Worm (Caenorhabditis elegans) whole organism, L4 larva: ENCODE results near the gene cwp-5.

ENCODE experiments used
- D1046.2 ChIP-seq: fragments of 200-800 bp; sonication (Bioruptor generic); IDR thresholded peaks from 2 replicates; pipeline ENCODE4 v1.3.6; 2022; ENCODE audit warnings: missing genetic modification characterization, missing compliant biosample characterization
- F10B5.3 ChIP-seq: sonication (generic microtip); optimal IDR thresholded peaks from 2 replicates; lab custom pipeline; 2016; ENCODE audit warnings: mild to moderate bottlenecking, missing genetic modification characterization, missing compliant biosample characterization
- F37D6.2 ChIP-seq: sonication (generic microtip); optimal IDR thresholded peaks from 2 replicates; lab custom pipeline; 2016; ENCODE audit warnings: mild to moderate bottlenecking, missing genetic modification characterization, missing compliant biosample characterization
- F44E2.7 ChIP-seq: fragments of 200-800 bp; sonication (Bioruptor generic); IDR thresholded peaks from 2 replicates; pipeline ENCODE4 v2.1.2; 2022; ENCODE audit warnings: missing genetic modification characterization, missing compliant biosample characterization
- T26A8.4 ChIP-seq: fragments of 200-800 bp; sonication (Bioruptor generic); IDR thresholded peaks from 2 replicates; pipeline ENCODE4 v1.3.6; 2022; ENCODE audit warnings: missing genetic modification characterization, missing compliant biosample characterization
- Y105C5A.15 ChIP-seq: fragments of 200-800 bp; sonication (Bioruptor generic); IDR thresholded peaks from 2 replicates; pipeline ENCODE4 v1.3.6; 2022; ENCODE audit warnings: missing genetic modification characterization, missing compliant biosample characterization
- Y48G9A.11 ChIP-seq: fragments of 200-800 bp; sonication (Bioruptor generic); IDR thresholded peaks from 2 replicates; pipeline ENCODE4 v1.3.6; 2022; ENCODE audit warnings: missing genetic modification reagents, missing genetic modification characterization, missing compliant biosample characterization
- ZK337.2 ChIP-seq: fragments of 200-800 bp; sonication (Bioruptor generic); IDR thresholded peaks from 2 replicates; pipeline ENCODE4 v1.3.6; 2022; ENCODE audit warnings: missing genetic modification reagents, missing genetic modification characterization, missing compliant biosample characterization
- ZK546.5 ChIP-seq, 2 experiments: sonication (generic microtip); optimal IDR thresholded peaks; 2 replicates each; lab custom pipeline; 2017; ENCODE audit warnings: missing biosample characterization in 2 of 2, missing genetic modification characterization in 2 of 2
- aha-1 ChIP-seq: fragments of 150-350 bp; peaks from one replicate; lab custom pipeline; 2014; ENCODE audit warnings: missing biosample characterization, missing genetic modification characterization
- aly-2 ChIP-seq: sonication (generic microtip); optimal IDR thresholded peaks from 2 replicates; lab custom pipeline; 2018; ENCODE audit warnings: missing biosample characterization, missing genetic modification characterization
- ama-1 ChIP-seq: fragments of 150-350 bp; optimal IDR thresholded peaks from 2 replicates; lab custom pipeline; 2014; ENCODE audit warnings: inconsistent platforms, mixed read lengths
- attf-4 ChIP-seq: sonication (generic microtip); optimal IDR thresholded peaks from 3 replicates; lab custom pipeline; 2017; ENCODE audit warnings: missing biosample characterization, missing genetic modification characterization
- ceh-32 ChIP-seq: sonication (generic microtip); optimal IDR thresholded peaks from 2 replicates; lab custom pipeline; 2016; ENCODE audit warnings: mild to moderate bottlenecking, missing genetic modification characterization, missing compliant biosample characterization; ENCODE audit not compliant: poor library complexity
- cey-2 ChIP-seq: sonication (generic microtip); optimal IDR thresholded peaks from 3 replicates; lab custom pipeline; 2017; ENCODE audit warnings: missing genetic modification characterization, mild to moderate bottlenecking, missing compliant biosample characterization, antibody characterized with exemption, borderline replicate concordance; ENCODE audit not compliant: insufficient read depth
- daf-19 ChIP-seq: fragments of 200-800 bp; sonication (Bioruptor generic); conservative IDR thresholded peaks from 2 replicates; pipeline ENCODE4 v1.3.6; 2022; ENCODE audit warnings: missing genetic modification characterization, missing compliant biosample characterization
- dmd-6 ChIP-seq: fragments of 200-800 bp; sonication (Bioruptor generic); IDR thresholded peaks from 2 replicates; pipeline ENCODE4 v1.3.6; 2022; ENCODE audit warnings: missing genetic modification reagents, missing genetic modification characterization, missing compliant biosample characterization
- fkh-10 ChIP-seq: fragments of 150-350 bp; optimal IDR thresholded peaks from 2 replicates; lab custom pipeline; 2014; ENCODE audit warnings: missing biosample characterization, missing genetic modification reagents, missing genetic modification characterization
- fos-1 ChIP-seq: fragments of 150-350 bp; optimal IDR thresholded peaks from 2 replicates; lab custom pipeline; 2014; ENCODE audit warnings: missing biosample characterization, missing genetic modification characterization
- hif-1 ChIP-seq, 2 experiments: sonication (generic microtip); optimal IDR thresholded peaks; 2 replicates each; lab custom pipeline; 2016 to 2017; ENCODE audit warnings: missing compliant biosample characterization in 2 of 2, missing genetic modification characterization in 2 of 2, missing genetic modification reagents in 2 of 2, missing genotype in 2 of 2, mild to moderate bottlenecking in 1 of 2
- hmg-1.1 ChIP-seq: fragments of 200-800 bp; sonication (Bioruptor generic); IDR thresholded peaks from 2 replicates; pipeline ENCODE4 v1.3.6; 2022; ENCODE audit warnings: missing genetic modification reagents, missing genetic modification characterization, missing compliant biosample characterization
- lim-7 ChIP-seq: fragments of 200-800 bp; sonication (Bioruptor generic); IDR thresholded peaks from 2 replicates; pipeline ENCODE4 v1.3.6; 2022; ENCODE audit warnings: missing genetic modification characterization, missing compliant biosample characterization
- lin-1 ChIP-seq: fragments of 200-800 bp; sonication (Bioruptor generic); IDR thresholded peaks from 2 replicates; pipeline ENCODE4 v1.3.6; 2022; ENCODE audit warnings: missing genetic modification reagents, missing genetic modification characterization, missing compliant biosample characterization
- lin-29 ChIP-seq: fragments of 200-800 bp; sonication (Bioruptor generic); IDR thresholded peaks from 2 replicates; pipeline ENCODE4 v1.3.6; 2022; ENCODE audit warnings: missing genetic modification reagents, missing genetic modification characterization, missing compliant biosample characterization
- lin-39 ChIP-seq: fragments of 150-350 bp; optimal IDR thresholded peaks from 2 replicates; lab custom pipeline; 2014; ENCODE audit warnings: missing biosample characterization, missing genetic modification reagents, missing genetic modification characterization
- lsy-2 ChIP-seq, 2 experiments: fragments of 150-350 bp in 1 of 2; sonication (generic microtip) in 1 of 2; optimal IDR thresholded peaks; 2 replicates each; lab custom pipeline; 2014 to 2017; ENCODE audit warnings: missing biosample characterization in 2 of 2, missing genetic modification characterization in 2 of 2
- mdt-29 ChIP-seq: fragments of 200-800 bp; sonication (Bioruptor generic); IDR thresholded peaks from 2 replicates; pipeline ENCODE4 v1.3.6; 2022; ENCODE audit warnings: missing genetic modification reagents, missing genetic modification characterization, missing compliant biosample characterization
- mes-2 ChIP-seq: sonication (generic microtip); optimal IDR thresholded peaks from 2 replicates; lab custom pipeline; 2016; ENCODE audit warnings: missing genotype, mild to moderate bottlenecking, missing genetic modification characterization, missing compliant biosample characterization; ENCODE audit not compliant: poor library complexity, severe bottlenecking
- mxl-2 ChIP-seq: fragments of 200-800 bp; sonication (Bioruptor generic); conservative IDR thresholded peaks from 2 replicates; pipeline ENCODE4 v1.3.6; 2022; ENCODE audit warnings: missing genetic modification reagents, missing genetic modification characterization, missing compliant biosample characterization
- mxl-3 ChIP-seq: fragments of 200-800 bp; sonication (Bioruptor generic); optimal IDR thresholded peaks from 2 replicates; lab custom pipeline; 2018; ENCODE audit warnings: mild to moderate bottlenecking, missing genetic modification characterization, missing compliant biosample characterization
- nhr-10 ChIP-seq: fragments of 150-350 bp; optimal IDR thresholded peaks from 2 replicates; lab custom pipeline; 2014; ENCODE audit warnings: missing biosample characterization, missing genetic modification characterization
- nhr-111 ChIP-seq: fragments of 200-800 bp; sonication (Bioruptor generic); optimal IDR thresholded peaks from 2 replicates; lab custom pipeline; 2018; ENCODE audit warnings: mild to moderate bottlenecking, missing genetic modification characterization, missing compliant biosample characterization
- nhr-237 ChIP-seq: sonication (generic microtip); optimal IDR thresholded peaks from 2 replicates; lab custom pipeline; 2017; ENCODE audit warnings: missing biosample characterization, missing genetic modification characterization
- nhr-25 ChIP-seq: sonication (generic microtip); optimal IDR thresholded peaks from 2 replicates; lab custom pipeline; 2017; ENCODE audit warnings: missing genetic modification characterization, mild to moderate bottlenecking, missing compliant biosample characterization, antibody characterized with exemption, moderate library complexity, borderline replicate concordance; ENCODE audit not compliant: insufficient read depth
- nhr-28 ChIP-seq: fragments of 150-350 bp; optimal IDR thresholded peaks from 2 replicates; lab custom pipeline; 2014; ENCODE audit warnings: missing biosample characterization, missing genetic modification characterization
- nhr-42 ChIP-seq: fragments of 200-800 bp; sonication (Bioruptor generic); IDR thresholded peaks from 2 replicates; pipeline ENCODE4 v1.3.6; 2022; ENCODE audit warnings: missing genetic modification characterization, missing compliant biosample characterization
- pha-4 ChIP-seq, 2 experiments: fragments of 150-350 bp in 1 of 2; fragments of 200-800 bp in 1 of 2; sonication (Bioruptor generic) in 1 of 2; IDR thresholded peaks in 1 of 2; optimal IDR thresholded peaks in 1 of 2; 2 replicates each; pipeline versions ENCODE4 v1.3.6 to Lab custom; 2014 to 2022; ENCODE audit warnings: missing genetic modification characterization in 2 of 2, missing genetic modification reagents in 2 of 2, missing biosample characterization in 1 of 2, missing compliant biosample characterization in 1 of 2
- pqm-1 ChIP-seq: sonication (generic microtip); optimal IDR thresholded peaks from 2 replicates; lab custom pipeline; 2017; ENCODE audit warnings: missing biosample characterization, missing genetic modification characterization
- rbr-2 ChIP-seq: sonication (generic microtip); optimal IDR thresholded peaks from 2 replicates; lab custom pipeline; 2016; ENCODE audit warnings: missing genotype, missing genetic modification characterization, missing compliant biosample characterization
- saeg-2 ChIP-seq: fragments of 200-800 bp; sonication (Bioruptor generic); IDR thresholded peaks from 2 replicates; pipeline ENCODE4 v1.3.6; 2022; ENCODE audit warnings: missing genetic modification reagents, missing genetic modification characterization, missing compliant biosample characterization
- skn-1 ChIP-seq: fragments of 150-350 bp; optimal IDR thresholded peaks from 2 replicates; lab custom pipeline; 2014; ENCODE audit warnings: missing biosample characterization, missing genetic modification characterization
- snpc-1.2 ChIP-seq: fragments of 200-800 bp; sonication (Bioruptor generic); IDR thresholded peaks from 2 replicates; pipeline ENCODE4 v1.3.6; 2022; ENCODE audit warnings: missing genetic modification reagents, missing genetic modification characterization, missing compliant biosample characterization
- snpc-4 ChIP-seq: fragments of 150-350 bp; optimal IDR thresholded peaks from 2 replicates; lab custom pipeline; 2014; ENCODE audit warnings: missing biosample characterization, missing genetic modification characterization
- unc-130 ChIP-seq: sonication (generic microtip); optimal IDR thresholded peaks from 2 replicates; lab custom pipeline; 2016; ENCODE audit warnings: missing genetic modification reagents, missing genetic modification characterization, missing compliant biosample characterization
- zag-1 ChIP-seq: fragments of 150-350 bp; optimal IDR thresholded peaks from 2 replicates; lab custom pipeline; 2014; ENCODE audit warnings: missing biosample characterization, missing genetic modification characterization
- zfp-2 ChIP-seq: sonication (generic microtip); optimal IDR thresholded peaks from 2 replicates; lab custom pipeline; 2016; ENCODE audit warnings: mild to moderate bottlenecking, missing genetic modification characterization, missing compliant biosample characterization
- zfp-3 ChIP-seq: fragments of 200-800 bp; sonication (Bioruptor generic); conservative IDR thresholded peaks from 2 replicates; pipeline ENCODE4 v1.3.6; 2022; ENCODE audit warnings: missing genetic modification reagents, missing genetic modification characterization, missing compliant biosample characterization
- zip-11 ChIP-seq: fragments of 200-800 bp; sonication (Bioruptor generic); IDR thresholded peaks from 2 replicates; pipeline ENCODE4 v1.3.6; 2022; ENCODE audit warnings: missing genetic modification characterization, missing compliant biosample characterization
- zip-2 ChIP-seq: fragments of 150-350 bp; optimal IDR thresholded peaks from 2 replicates; lab custom pipeline; 2014; ENCODE audit warnings: missing biosample characterization, missing genetic modification characterization
- ztf-11 ChIP-seq: fragments of 150-350 bp; optimal IDR thresholded peaks from 2 replicates; lab custom pipeline; 2014; ENCODE audit warnings: missing biosample characterization, missing genetic modification characterization
- ztf-7 ChIP-seq: fragments of 150-350 bp; optimal IDR thresholded peaks from 2 replicates; lab custom pipeline; 2014; ENCODE audit warnings: missing biosample characterization, missing genetic modification characterization

The cwp-5 gene

DNA sequence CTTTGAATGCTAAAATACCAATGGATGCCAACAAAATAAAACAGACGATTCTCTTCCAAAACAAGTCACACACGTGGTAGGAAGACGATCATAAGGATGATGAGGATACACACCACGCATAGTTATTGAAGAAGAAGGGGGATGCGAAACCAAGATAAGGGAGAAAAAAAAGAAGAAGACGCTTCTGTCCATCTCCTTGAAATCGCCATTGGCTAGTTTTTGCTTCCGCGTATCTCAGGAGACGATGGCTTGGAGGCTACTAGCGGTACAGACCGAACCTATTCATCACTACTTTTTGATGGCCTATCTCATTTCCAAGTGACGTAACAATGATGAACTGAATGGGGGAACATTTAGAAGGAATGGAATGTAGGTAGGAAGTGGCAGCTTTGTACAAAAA is 25.5 kb downstream of the cwp-5 start (continued):
- no peak for TF ChIP-seq saeg-2 (GFP tag; lab: Robert Waterston, UW)
- no peak for TF ChIP-seq nhr-42 (GFP tag; lab: Robert Waterston, UW)
- no peak for TF ChIP-seq lin-1
- TF ChIP-seq fkh-10 (GFP tag; lab: Kevin White, UChicago) = no peak
- no peak for TF ChIP-seq T26A8.4 (GFP tag; lab: Robert Waterston, UW)
- TF ChIP-seq mes-2 (tag; lab: Kevin White, UChicago) = peak; percentile 3
- no peak for TF ChIP-seq ZK546.5 (tag; optimal IDR thresholded peaks at IDR 0.05; lab: Kevin White, UChicago)
- TF ChIP-seq nhr-237 (tag; lab: Kevin White, UChicago) = no peak
- TF ChIP-seq F37D6.2 (tag; lab: Kevin White, UChicago) = no peak
- TF ChIP-seq lin-29 (GFP tag; lab: Robert Waterston, UW) = no peak
- no peak for TF ChIP-seq ZK337.2 (GFP tag; lab: Robert Waterston, UW)
- no peak for TF ChIP-seq zip-11 (GFP tag; lab: Robert Waterston, UW)
- TF ChIP-seq skn-1 (tag; lab: Kevin White, UChicago) = no peak
- TF ChIP-seq mxl-3 (GFP tag; lab: Kevin White, UChicago) = peak; percentile 83
- no peak for TF ChIP-seq zfp-2 (tag; lab: Kevin White, UChicago)
- TF ChIP-seq D1046.2 = no peak
- TF ChIP-seq mxl-2 = no peak
- no peak for TF ChIP-seq Y105C5A.15
- TF ChIP-seq nhr-28 (tag; lab: Kevin White, UChicago) = peak; percentile 56
- TF ChIP-seq zfp-3 (GFP tag; lab: Robert Waterston, UW) = no peak
- no peak for TF ChIP-seq nhr-10
- TF ChIP-seq hif-1 (tag; optimal IDR thresholded peaks at IDR 0.05; lab: Kevin White, UChicago) = no peak
- TF ChIP-seq pqm-1 (tag; lab: Kevin White, UChicago) = no peak
- TF ChIP-seq aha-1 (tag; lab: Kevin White, UChicago) = peak; percentile 67
- no peak for TF ChIP-seq nhr-25 (tag; lab: Kevin White, UChicago)
- peak; percentile 22 for TF ChIP-seq dmd-6 (GFP tag; lab: Robert Waterston, UW)
- no peak for TF ChIP-seq zip-2 (tag; lab: Kevin White, UChicago)
- TF ChIP-seq ama-1 = no peak
- TF ChIP-seq fos-1 (tag; lab: Kevin White, UChicago) = no peak
- no peak for TF ChIP-seq ztf-7 (tag; lab: Kevin White, UChicago)
- no peak for TF ChIP-seq attf-4 (tag; lab: Kevin White, UChicago)
- no peak for TF ChIP-seq lim-7 (GFP tag; lab: Robert Waterston, UW)
- TF ChIP-seq cey-2 = no peak
- TF ChIP-seq F10B5.3 (tag; lab: Kevin White, UChicago) = no peak
- TF ChIP-seq aly-2 (tag; lab: Kevin White, UChicago) = no peak
- TF ChIP-seq Y48G9A.11 (GFP tag; lab: Robert Waterston, UW) = no peak
- no peak for TF ChIP-seq nhr-111 (GFP tag; lab: Kevin White, UChicago)
- no peak for TF ChIP-seq F44E2.7 (GFP tag; lab: Robert Waterston, UW)
- no peak for TF ChIP-seq ztf-11
- no peak for TF ChIP-seq ceh-32 (tag; lab: Kevin White, UChicago)
- no peak for TF ChIP-seq unc-130 (GFP tag; lab: Kevin White, UChicago)
- no peak for TF ChIP-seq snpc-4 (tag; lab: Kevin White, UChicago)
- no peak for TF ChIP-seq mdt-29 (GFP tag; lab: Robert Waterston, UW)
- no peak for TF ChIP-seq daf-19 (GFP tag; lab: Robert Waterston, UW)
- TF ChIP-seq lsy-2 (tag; optimal IDR thresholded peaks at IDR 0.05; lab: Kevin White, UChicago) = peak in 1 of 2 experiments; percentile 14
- TF ChIP-seq pha-4 (GFP tag; IDR thresholded peaks at IDR 0.05; lab: Robert Waterston, UW) = no peak
- no peak for TF ChIP-seq pha-4 (tag; optimal IDR thresholded peaks at IDR 0.05; lab: Kevin White, UChicago)
- TF ChIP-seq rbr-2 (tag; lab: Kevin White, UChicago) = no peak
- TF ChIP-seq snpc-1.2 (GFP tag; lab: Robert Waterston, UW) = no peak
- no peak for TF ChIP-seq zag-1
- TF ChIP-seq hmg-1.1 = 0 out of 2 replicates have a peak, but pooled peaks have one; percentile 28
- TF ChIP-seq lin-39 (tag; lab: Kevin White, UChicago) = no peak
